Worm (Caenorhabditis elegans): ENCODE data around the gene hsd-3.

The hsd-3 gene

DNA sequence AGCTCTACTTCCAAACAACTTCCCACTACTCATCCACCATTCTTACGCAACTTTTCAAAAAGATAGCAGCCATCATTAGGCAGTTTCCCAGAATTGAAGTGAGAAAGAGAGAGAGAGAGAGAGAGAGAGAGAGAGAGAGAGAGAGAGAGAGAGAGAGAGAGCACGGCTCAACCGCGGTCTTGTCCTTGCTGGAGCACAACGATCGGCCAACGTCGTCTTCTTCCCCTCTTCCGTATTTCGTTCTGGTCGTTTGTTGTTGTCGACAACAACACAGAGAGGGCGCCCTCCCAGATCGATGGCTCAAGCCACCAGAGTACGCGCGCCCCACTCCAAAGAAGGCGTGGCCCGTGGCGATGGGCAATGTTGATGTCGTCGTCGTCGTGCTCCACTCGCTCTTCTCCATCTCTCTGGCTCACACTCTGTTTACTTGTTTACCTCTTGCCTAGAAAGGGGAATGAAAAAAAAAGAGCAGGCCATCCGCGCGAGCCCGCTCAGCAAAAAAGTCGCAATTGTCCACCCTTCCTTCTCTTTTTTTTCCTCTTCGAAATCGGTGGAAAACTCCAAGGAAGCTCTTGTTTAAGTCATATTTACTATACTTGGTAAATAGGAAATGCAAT, 27.0 kb upstream of the hsd-3 start (continued):
- TF ChIP-seq nhr-71 (tag; optimal IDR thresholded peaks at IDR 0.05) = peak; percentile 68

DNA sequence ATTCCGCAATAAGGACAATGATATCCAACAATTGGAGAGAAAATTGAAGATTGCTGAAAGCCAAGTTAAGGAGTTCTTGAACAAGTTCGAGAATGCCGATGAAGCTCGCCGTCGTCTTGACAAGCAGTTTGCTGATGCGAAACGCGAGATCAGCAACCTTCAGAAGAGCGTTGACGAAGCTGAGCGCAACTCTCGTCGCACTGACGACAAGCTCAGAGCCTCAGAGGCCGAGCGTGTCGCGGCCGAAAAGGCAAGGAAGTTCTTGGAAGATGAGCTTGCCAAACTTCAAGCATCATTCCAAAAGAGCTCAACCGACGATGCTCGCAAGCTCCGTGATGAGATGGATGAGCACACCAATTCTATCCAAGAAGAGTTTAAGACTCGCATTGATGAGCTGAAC, 22.7 kb upstream of the hsd-3 start:
- no peak for TF ChIP-seq ztf-4 (tag; optimal IDR thresholded peaks at IDR 0.05)
- no peak for TF ChIP-seq unc-86 (tag; optimal IDR thresholded peaks at IDR 0.05)
- TF ChIP-seq ceh-90 (tag; optimal IDR thresholded peaks at IDR 0.05) = no peak
- no peak for TF ChIP-seq dsc-1 (tag; optimal IDR thresholded peaks at IDR 0.05)
- TF ChIP-seq sox-4 (tag; optimal IDR thresholded peaks at IDR 0.05) = no peak
- no peak for TF ChIP-seq nhr-90 (tag; optimal IDR thresholded peaks at IDR 0.05; ENCODE audit: poor library complexity)
- TF ChIP-seq lir-3 (tag; optimal IDR thresholded peaks at IDR 0.05; ENCODE audit: poor library complexity) = no peak
- no peak for TF ChIP-seq sptf-1 (tag; optimal IDR thresholded peaks at IDR 0.05)
- TF ChIP-seq nhr-76 (tag; optimal IDR thresholded peaks at IDR 0.05) = no peak
- TF ChIP-seq vab-15 (tag; optimal IDR thresholded peaks at IDR 0.05) = no peak
- no peak for TF ChIP-seq nhr-77 (tag; optimal IDR thresholded peaks at IDR 0.05)
- TF ChIP-seq fkh-4 (tag; optimal IDR thresholded peaks at IDR 0.05; ENCODE audit: borderline replicate concordance) = no peak
- no peak for TF ChIP-seq pag-3 (tag; optimal IDR thresholded peaks at IDR 0.05; ENCODE audit: borderline replicate concordance, insufficient read depth)
- TF ChIP-seq tlp-1 (tag; optimal IDR thresholded peaks at IDR 0.05) = no peak
- no peak for TF ChIP-seq nhr-12 (tag; optimal IDR thresholded peaks at IDR 0.05)
- no peak for TF ChIP-seq C16A3.4 (tag; optimal IDR thresholded peaks at IDR 0.05)
- TF ChIP-seq efl-3 (GFP tag; optimal IDR thresholded peaks at IDR 0.05) = no peak
- no peak for TF ChIP-seq nhr-71 (tag; optimal IDR thresholded peaks at IDR 0.05)
- no peak for TF ChIP-seq C34B4.2 (tag; optimal IDR thresholded peaks at IDR 0.05)
- TF ChIP-seq blmp-1 (tag; optimal IDR thresholded peaks at IDR 0.05) = no peak

DNA sequence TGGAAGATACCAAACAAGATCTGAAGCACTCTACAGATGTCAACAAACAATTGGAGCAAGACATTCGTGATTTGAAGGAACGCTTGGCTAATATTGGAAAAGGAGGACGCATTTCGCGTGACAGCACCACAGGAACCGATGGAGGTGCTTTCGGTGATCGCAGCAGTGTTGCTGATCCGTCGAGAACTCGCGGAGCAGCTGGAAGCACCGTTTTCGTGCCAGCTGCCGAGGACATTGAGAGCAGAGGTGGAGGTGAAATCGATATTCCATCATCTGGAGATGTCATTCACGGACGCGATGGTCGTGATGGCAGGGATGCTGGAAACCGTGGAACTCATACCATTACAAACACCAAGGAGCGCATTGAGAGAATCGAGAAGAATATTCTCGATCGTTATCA, 21.5 kb upstream of the hsd-3 start:
- no peak for TF ChIP-seq lin-15B (tag; optimal IDR thresholded peaks at IDR 0.05)
- TF ChIP-seq efl-3 (GFP tag; optimal IDR thresholded peaks at IDR 0.05) = no peak
- no peak for TF ChIP-seq aly-2 (tag; optimal IDR thresholded peaks at IDR 0.05)
- TF ChIP-seq Y116A8C.19 (tag; optimal IDR thresholded peaks at IDR 0.05; ENCODE audit: borderline replicate concordance) = no peak
- no peak for TF ChIP-seq isw-1 (GFP tag; IDR thresholded peaks at IDR 0.05)
- TF ChIP-seq nhr-71 (tag; optimal IDR thresholded peaks at IDR 0.05) = no peak
- TF ChIP-seq alr-1 (tag; optimal IDR thresholded peaks at IDR 0.05; ENCODE audit: borderline replicate concordance) = no peak
- no peak for TF ChIP-seq irx-1 (tag; optimal IDR thresholded peaks at IDR 0.05)
- TF ChIP-seq C04F5.9 (tag; optimal IDR thresholded peaks at IDR 0.05) = no peak
- no peak for TF ChIP-seq lsy-2 (tag; optimal IDR thresholded peaks at IDR 0.05)

DNA sequence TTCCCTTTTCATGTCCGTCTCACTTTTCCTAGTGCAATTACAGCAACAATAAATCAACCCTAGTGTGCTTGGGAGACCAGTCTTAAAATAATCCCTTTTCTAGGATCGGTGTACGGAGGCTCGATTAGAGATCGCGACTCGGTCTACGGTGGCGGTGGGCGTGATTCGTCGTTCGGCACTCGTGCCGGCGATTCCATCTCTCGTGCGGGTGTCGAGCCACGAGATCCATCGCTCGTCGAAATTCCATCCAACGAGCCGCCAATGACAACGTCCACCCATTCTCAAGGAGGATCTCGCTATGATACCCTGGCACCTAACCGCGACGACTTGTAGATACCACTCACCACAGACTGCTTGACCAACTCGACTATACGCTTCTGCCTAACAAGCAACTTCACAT, 16.6 kb upstream of the hsd-3 start:
- no peak for TF ChIP-seq pqm-1 (tag; optimal IDR thresholded peaks at IDR 0.05)

DNA sequence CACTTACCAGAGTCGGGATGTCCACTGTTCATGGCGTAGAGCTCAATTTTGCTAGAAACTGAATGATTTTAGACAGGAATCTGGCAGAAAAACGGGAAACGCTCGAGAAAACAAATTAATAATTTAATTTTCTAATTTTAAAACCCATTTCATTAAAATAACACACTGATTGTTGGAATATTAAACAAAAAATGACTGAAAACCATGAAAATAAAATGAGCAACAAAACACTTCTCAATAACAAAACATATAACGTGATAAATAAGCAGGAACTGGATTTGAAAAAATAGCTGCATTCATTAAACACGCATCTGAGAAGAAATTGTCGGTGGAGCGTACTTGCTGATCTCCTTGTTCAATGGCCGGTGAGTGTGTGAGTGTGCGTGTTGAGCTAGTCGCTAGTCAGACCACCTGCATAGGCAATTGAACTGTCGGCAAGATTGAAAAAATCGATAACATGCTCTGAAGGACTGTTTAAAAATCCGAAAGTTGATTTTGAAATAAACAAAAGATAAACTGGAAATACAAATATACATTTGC, 11.5 kb upstream of the hsd-3 start, which contains the start of gene ZC8.6:
Gene ZC8.6 (minus strand): TSS at position 51 of the 540 bp plus-strand sequence.
- TF ChIP-seq egl-27 (tag; optimal IDR thresholded peaks at IDR 0.05) = no peak
- TF ChIP-seq C34B4.2 (tag; optimal IDR thresholded peaks at IDR 0.05) = no peak
- TF ChIP-seq aha-1 (tag; optimal IDR thresholded peaks at IDR 0.05) = no peak
- no peak for TF ChIP-seq grh-1 (GFP tag; IDR thresholded peaks at IDR 0.05)
- TF ChIP-seq fkh-8 (tag; optimal IDR thresholded peaks at IDR 0.05) = peak; percentile 17
- no peak for TF ChIP-seq tlp-1 (tag; optimal IDR thresholded peaks at IDR 0.05)
- no peak for TF ChIP-seq ama-1 (optimal IDR thresholded peaks at IDR 0.05)
- TF ChIP-seq nhr-90 (tag; optimal IDR thresholded peaks at IDR 0.05; ENCODE audit: poor library complexity) = no peak
- TF ChIP-seq sup-37 (GFP tag; optimal IDR thresholded peaks at IDR 0.05) = no peak
- TF ChIP-seq fkh-10 (GFP tag; optimal IDR thresholded peaks at IDR 0.05) = no peak
- no peak for TF ChIP-seq unc-30 (tag; optimal IDR thresholded peaks at IDR 0.05)
- peak in 1 of 2 experiments; percentile 10 for TF ChIP-seq efl-1 (optimal IDR thresholded peaks at IDR 0.05)
- peak; percentile 35 to 88 for TF ChIP-seq efl-1 (GFP tag; optimal IDR thresholded peaks at IDR 0.05 in 1 of 2)
- no peak for TF ChIP-seq mef-2 (tag; optimal IDR thresholded peaks at IDR 0.05)
- TF ChIP-seq sox-4 (tag; optimal IDR thresholded peaks at IDR 0.05) = no peak
- peak in 1 of 3 experiments; percentile 44 for TF ChIP-seq ceh-82 (tag; optimal IDR thresholded peaks at IDR 0.05)
- no peak for TF ChIP-seq ceh-88 (GFP tag; IDR thresholded peaks at IDR 0.05)
- no peak for TF ChIP-seq nhr-12 (tag; optimal IDR thresholded peaks at IDR 0.05)
- TF ChIP-seq nhr-77 (tag; optimal IDR thresholded peaks at IDR 0.05) = peak; percentile 5
- no peak for TF ChIP-seq jun-1 (tag; optimal IDR thresholded peaks at IDR 0.05)
- TF ChIP-seq fkh-4 (tag; optimal IDR thresholded peaks at IDR 0.05; ENCODE audit: borderline replicate concordance) = no peak
- peak; percentile 4 for TF ChIP-seq elt-2 (tag; optimal IDR thresholded peaks at IDR 0.05)
- TF ChIP-seq ceh-90 (tag; optimal IDR thresholded peaks at IDR 0.05) = no peak
- no peak for TF ChIP-seq mab-9 (GFP tag; IDR thresholded peaks at IDR 0.05)

Measured in whole organism, L1 larva.